Worm (Caenorhabditis elegans) whole organism, L1 larva: ENCODE data around the gene glb-15.

Experiments
- C16A3.4 ChIP-seq: fragments of 150-350 bp; optimal IDR thresholded peaks from 2 replicates; lab custom pipeline; 2014; ENCODE audit warnings: missing biosample characterization, missing genetic modification characterization
- C34B4.2 ChIP-seq: sonication (generic microtip); optimal IDR thresholded peaks from 2 replicates; lab custom pipeline; 2017; ENCODE audit warnings: mild to moderate bottlenecking, missing genetic modification characterization, missing compliant biosample characterization
- Y116A8C.19 ChIP-seq: sonication (generic microtip); optimal IDR thresholded peaks from 2 replicates; lab custom pipeline; 2016; ENCODE audit warnings: missing compliant biosample characterization, missing genetic modification characterization, borderline replicate concordance
- aly-2 ChIP-seq: fragments of 150-350 bp; optimal IDR thresholded peaks from 2 replicates; lab custom pipeline; 2014; ENCODE audit warnings: missing biosample characterization, missing genetic modification characterization
- dsc-1 ChIP-seq: sonication (generic microtip); optimal IDR thresholded peaks from 2 replicates; lab custom pipeline; 2016; ENCODE audit warnings: mild to moderate bottlenecking, missing genetic modification characterization, missing compliant biosample characterization
- efl-1 ChIP-seq, 4 experiments: fragments of 150-350 bp; optimal IDR thresholded peaks in 3 of 4; peaks in 1 of 4; 1 replicate in 1 of 4; 2 replicates in 3 of 4; lab custom pipeline; 2014; ENCODE audit warnings: missing biosample characterization in 2 of 4, missing genetic modification characterization in 2 of 4, missing genetic modification reagents in 2 of 4
- efl-3 ChIP-seq: fragments of 200-800 bp; sonication (Bioruptor generic); optimal IDR thresholded peaks from 2 replicates; lab custom pipeline; 2018; ENCODE audit warnings: mild to moderate bottlenecking, missing genetic modification characterization, missing compliant biosample characterization
- egl-13 ChIP-seq: sonication (generic microtip); optimal IDR thresholded peaks from 2 replicates; lab custom pipeline; 2016; ENCODE audit warnings: missing genotype, missing genetic modification reagents, missing genetic modification characterization, missing compliant biosample characterization
- egl-27 ChIP-seq, 2 experiments: fragments of 150-350 bp in 1 of 2; sonication (generic microtip); optimal IDR thresholded peaks; 3 replicates each; lab custom pipeline; 2017 to 2018; ENCODE audit warnings: missing biosample characterization in 2 of 2, missing genetic modification characterization in 2 of 2, missing genetic modification reagents in 2 of 2
- elt-3 ChIP-seq, 6 experiments: fragments of 150-350 bp in 1 of 6; sonication (generic microtip); optimal IDR thresholded peaks; 2 replicates each; lab custom pipeline; 2017 to 2018; ENCODE audit warnings: missing biosample characterization in 6 of 6, missing genetic modification characterization in 6 of 6, inconsistent platforms in 1 of 6
- ets-5 ChIP-seq: fragments of 200-800 bp; sonication (Bioruptor generic); IDR thresholded peaks from 2 replicates; pipeline ENCODE4 v1.3.6; 2022; ENCODE audit warnings: missing genetic modification characterization, missing compliant biosample characterization
- fkh-10 ChIP-seq: sonication (generic microtip); optimal IDR thresholded peaks from 2 replicates; lab custom pipeline; 2017; ENCODE audit warnings: missing biosample characterization, missing genetic modification reagents, missing genetic modification characterization
- fkh-4 ChIP-seq: sonication (generic microtip); optimal IDR thresholded peaks from 2 replicates; lab custom pipeline; 2016; ENCODE audit warnings: missing compliant biosample characterization, missing genetic modification characterization, borderline replicate concordance
- fkh-8 ChIP-seq: sonication (generic microtip); optimal IDR thresholded peaks from 2 replicates; lab custom pipeline; 2016; ENCODE audit warnings: mild to moderate bottlenecking, missing genetic modification characterization, missing compliant biosample characterization
- grh-1 ChIP-seq: fragments of 200-800 bp; sonication (Bioruptor generic); IDR thresholded peaks from 2 replicates; pipeline ENCODE4 v1.3.6; 2022; ENCODE audit warnings: missing genetic modification reagents, missing genetic modification characterization, missing compliant biosample characterization
- hlh-17 ChIP-seq: fragments of 200-800 bp; sonication (Bioruptor generic); optimal IDR thresholded peaks from 2 replicates; lab custom pipeline; 2018; ENCODE audit warnings: missing genetic modification characterization, mild to moderate bottlenecking, missing compliant biosample characterization, moderate library complexity, borderline replicate concordance
- isw-1 ChIP-seq: fragments of 200-800 bp; sonication (Bioruptor generic); IDR thresholded peaks from 2 replicates; pipeline ENCODE4 v1.3.6; 2022; ENCODE audit warnings: missing genetic modification characterization, missing compliant biosample characterization
- lin-14 ChIP-seq: fragments of 200-800 bp; sonication (Bioruptor generic); optimal IDR thresholded peaks from 2 replicates; lab custom pipeline; 2018; ENCODE audit warnings: mild to moderate bottlenecking, missing genetic modification characterization, moderate library complexity, missing compliant biosample characterization
- lin-35 ChIP-seq, 2 experiments: fragments of 150-350 bp; optimal IDR thresholded peaks; 2 replicates each; lab custom pipeline; 2014; ENCODE audit warnings: missing biosample characterization in 2 of 2, missing genetic modification characterization in 2 of 2, missing genetic modification reagents in 2 of 2
- lin-39 ChIP-seq: fragments of 150-350 bp; optimal IDR thresholded peaks from 2 replicates; lab custom pipeline; 2014; ENCODE audit warnings: missing biosample characterization, missing genetic modification reagents, missing genetic modification characterization
- mab-9 ChIP-seq: fragments of 200-800 bp; sonication (Bioruptor generic); IDR thresholded peaks from 2 replicates; pipeline ENCODE4 v1.3.6; 2022; ENCODE audit warnings: missing genetic modification reagents, missing genetic modification characterization, missing compliant biosample characterization
- nhr-19 ChIP-seq: fragments of 200-800 bp; sonication (Bioruptor generic); conservative IDR thresholded peaks from 2 replicates; pipeline ENCODE4 v1.3.6; 2022; ENCODE audit warnings: missing genetic modification characterization, missing compliant biosample characterization
- nhr-20 ChIP-seq: sonication (generic microtip); optimal IDR thresholded peaks from 2 replicates; lab custom pipeline; 2016; ENCODE audit warnings: mild to moderate bottlenecking, missing genetic modification characterization, missing compliant biosample characterization
- nhr-71 ChIP-seq: sonication (generic microtip); optimal IDR thresholded peaks from 2 replicates; lab custom pipeline; 2016; ENCODE audit warnings: mild to moderate bottlenecking, missing genetic modification characterization, moderate library complexity, missing compliant biosample characterization
- nhr-76 ChIP-seq: sonication (generic microtip); optimal IDR thresholded peaks from 2 replicates; lab custom pipeline; 2017; ENCODE audit warnings: missing biosample characterization, missing genetic modification characterization
- nhr-77 ChIP-seq: fragments of 150-350 bp; optimal IDR thresholded peaks from 2 replicates; lab custom pipeline; 2014; ENCODE audit warnings: missing biosample characterization, missing genetic modification characterization
- nhr-84 ChIP-seq: sonication (generic microtip); optimal IDR thresholded peaks from 2 replicates; lab custom pipeline; 2017; ENCODE audit warnings: missing biosample characterization, missing genetic modification characterization
- nhr-85 ChIP-seq: sonication (generic microtip); peaks from one replicate; lab custom pipeline; 2016; ENCODE audit warnings: missing genetic modification characterization, inconsistent platforms, missing compliant biosample characterization
- nhr-90 ChIP-seq: sonication (generic microtip); optimal IDR thresholded peaks from 2 replicates; lab custom pipeline; 2016; ENCODE audit warnings: mild to moderate bottlenecking, missing genetic modification characterization, missing compliant biosample characterization; ENCODE audit not compliant: poor library complexity
- pag-3 ChIP-seq: sonication (generic microtip); optimal IDR thresholded peaks from 2 replicates; lab custom pipeline; 2017; ENCODE audit warnings: missing genetic modification characterization, mild to moderate bottlenecking, missing compliant biosample characterization, antibody characterized with exemption, borderline replicate concordance; ENCODE audit not compliant: insufficient read depth
- pax-3 ChIP-seq: fragments of 200-800 bp; sonication (Bioruptor generic); optimal IDR thresholded peaks from 2 replicates; lab custom pipeline; 2018; ENCODE audit warnings: mild to moderate bottlenecking, missing genetic modification characterization, moderate library complexity, missing compliant biosample characterization
- skn-1 ChIP-seq: fragments of 150-350 bp; optimal IDR thresholded peaks from 2 replicates; lab custom pipeline; 2014; ENCODE audit warnings: missing biosample characterization, missing genetic modification characterization
- snu-23 ChIP-seq: sonication (generic microtip); optimal IDR thresholded peaks from 2 replicates; lab custom pipeline; 2016; ENCODE audit warnings: missing genetic modification characterization, missing compliant biosample characterization
- sox-4 ChIP-seq: sonication (generic microtip); optimal IDR thresholded peaks from 2 replicates; lab custom pipeline; 2016; ENCODE audit warnings: missing genetic modification characterization, missing compliant biosample characterization
- sup-37 ChIP-seq: fragments of 200-800 bp; sonication (Bioruptor generic); optimal IDR thresholded peaks from 2 replicates; lab custom pipeline; 2018; ENCODE audit warnings: mild to moderate bottlenecking, missing genetic modification characterization, missing compliant biosample characterization
- tlp-1 ChIP-seq: fragments of 150-350 bp; optimal IDR thresholded peaks from 2 replicates; lab custom pipeline; 2014; ENCODE audit warnings: missing biosample characterization, missing genetic modification characterization
- unc-130 ChIP-seq: fragments of 150-350 bp; optimal IDR thresholded peaks from 2 replicates; lab custom pipeline; 2017; ENCODE audit warnings: missing biosample characterization, missing genetic modification characterization, inconsistent platforms
- unc-62 ChIP-seq: fragments of 150-350 bp; optimal IDR thresholded peaks from 2 replicates; lab custom pipeline; 2014; ENCODE audit warnings: missing biosample characterization, missing genetic modification reagents, missing genetic modification characterization
- unc-98 ChIP-seq: fragments of 200-800 bp; sonication (Bioruptor generic); IDR thresholded peaks from 2 replicates; pipeline ENCODE4 v1.3.6; 2022; ENCODE audit warnings: missing genetic modification characterization, missing compliant biosample characterization
- vab-15 ChIP-seq: sonication (generic microtip); optimal IDR thresholded peaks from 2 replicates; lab custom pipeline; 2017; ENCODE audit warnings: missing genotype, mild to moderate bottlenecking, missing genetic modification characterization, missing compliant biosample characterization
- xbp-1 ChIP-seq: sonication (generic microtip); optimal IDR thresholded peaks from 2 replicates; lab custom pipeline; 2016; ENCODE audit warnings: missing genetic modification characterization, missing compliant biosample characterization
- zip-4 ChIP-seq: fragments of 200-800 bp; sonication (Bioruptor generic); optimal IDR thresholded peaks from 2 replicates; lab custom pipeline; 2018; ENCODE audit warnings: mild to moderate bottlenecking, missing genetic modification characterization, moderate library complexity, missing compliant biosample characterization
- ztf-11 ChIP-seq, 2 experiments: sonication (generic microtip); optimal IDR thresholded peaks; 2 replicates each; lab custom pipeline; 2016 to 2017; ENCODE audit warnings: missing genetic modification characterization in 2 of 2, missing biosample characterization in 1 of 2, missing compliant biosample characterization in 1 of 2
- ztf-4 ChIP-seq: fragments of 150-350 bp; optimal IDR thresholded peaks from 2 replicates; lab custom pipeline; 2014; ENCODE audit warnings: missing biosample characterization, missing genetic modification characterization

Gene glb-15

DNA sequence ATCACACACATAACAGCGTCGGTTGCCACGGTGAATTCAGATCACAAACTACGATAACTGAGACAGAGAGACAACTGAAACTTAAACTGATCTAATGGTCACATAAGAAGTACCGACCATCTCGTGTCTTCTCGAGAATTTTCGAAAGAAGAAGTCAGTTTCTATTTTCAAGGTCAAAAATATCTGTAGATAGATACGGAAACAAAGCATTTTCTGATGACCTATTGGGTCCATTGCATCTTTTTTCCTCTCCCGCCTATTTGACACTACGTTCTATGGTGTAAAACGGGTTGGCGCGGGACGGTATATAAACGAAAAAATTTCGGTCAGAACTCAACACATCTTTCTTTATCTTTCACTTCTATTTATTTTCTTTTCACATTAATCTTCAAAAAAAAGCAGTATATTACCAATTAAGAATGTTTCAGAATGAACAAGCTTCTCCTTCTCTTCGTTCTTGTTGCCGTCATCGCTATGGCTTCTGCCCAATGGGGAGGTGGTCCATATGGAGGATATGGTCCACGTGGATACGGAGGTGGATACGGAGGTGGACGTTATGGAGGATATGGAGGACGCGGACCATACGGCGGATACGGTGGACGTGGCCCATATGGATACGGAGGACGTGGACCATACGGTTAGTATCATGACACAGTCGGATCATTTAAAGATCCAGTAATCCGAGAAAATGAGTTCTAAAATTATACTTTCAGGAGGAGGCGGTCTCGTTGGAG, 2.0 kb downstream of the glb-15 start, which contains the start of gene nlp-24 (continued):
- TF ChIP-seq ets-5 (GFP tag; lab: Robert Waterston, UW) (no peak), unc-130 (tag; lab: Kevin White, UChicago) (no peak), zip-4 (no peak), snu-23 (peak; percentile 72), grh-1 (GFP tag; lab: Robert Waterston, UW) (peak; percentile 75), nhr-85 (tag; lab: Kevin White, UChicago) (peak; percentile 98), sox-4 (tag; lab: Kevin White, UChicago) (no peak), ztf-4 (no peak), hlh-17 (GFP tag; lab: Kevin White, UChicago) (no peak), dsc-1 (tag; lab: Kevin White, UChicago) (no peak), egl-27 (tag; optimal IDR thresholded peaks at IDR 0.05; lab: Kevin White, UChicago) (no peak), lin-35 (GFP tag; optimal IDR thresholded peaks at IDR 0.05; lab: Kevin White, UChicago) (peak in 1 of 2 experiments; percentile 24), ztf-11 (tag; optimal IDR thresholded peaks at IDR 0.05; lab: Kevin White, UChicago) (no peak), xbp-1 (tag; lab: Kevin White, UChicago) (no peak), mab-9 (GFP tag; lab: Robert Waterston, UW) (no peak), efl-3 (GFP tag; lab: Kevin White, UChicago) (no peak), C34B4.2 (no peak), sup-37 (GFP tag; lab: Kevin White, UChicago) (no peak), lin-39 (no peak), nhr-71 (tag; lab: Kevin White, UChicago) (peak; percentile 72), aly-2 (no peak), elt-3 (tag; optimal IDR thresholded peaks at IDR 0.05; lab: Kevin White, UChicago) (peak in 5 of 6 experiments; percentile 5 to 78 (median 36)), vab-15 (tag; lab: Kevin White, UChicago) (no peak), nhr-19 (GFP tag; lab: Robert Waterston, UW) (peak; percentile 31; the same call in 1 of the 2 replicates), egl-13 (tag; lab: Kevin White, UChicago) (no peak), pag-3 (no peak), nhr-77 (tag; lab: Kevin White, UChicago) (no peak), nhr-76 (tag; lab: Kevin White, UChicago) (no peak), C16A3.4 (tag; lab: Kevin White, UChicago) (no peak), fkh-10 (no peak), lin-14 (GFP tag; lab: Kevin White, UChicago) (peak; percentile 59), skn-1 (no peak), nhr-84 (no peak), nhr-90 (tag; lab: Kevin White, UChicago) (peak; percentile 33), Y116A8C.19 (tag; lab: Kevin White, UChicago) (no peak), fkh-4 (tag; lab: Kevin White, UChicago) (no peak), unc-62 (GFP tag; lab: Kevin White, UChicago) (no peak), tlp-1 (tag; lab: Kevin White, UChicago) (no peak), efl-1 (optimal IDR thresholded peaks at IDR 0.05; lab: Kevin White, UChicago) (no peak), efl-1 (GFP tag; optimal IDR thresholded peaks at IDR 0.05 in 1 of 2; lab: Kevin White, UChicago) (peak in 1 of 2 experiments; percentile 33), fkh-8 (tag; lab: Kevin White, UChicago) (no peak), isw-1 (no peak), unc-98 (no peak), pax-3 (tag; lab: Kevin White, UChicago) (no peak), nhr-20 (tag; lab: Kevin White, UChicago) (peak; percentile 83)
